Fruit fly (Drosophila melanogaster) whole organism, embryonic: Measurements from ENCODE around the gene CG42489.

Experiments used
- Abd-B ChIP-seq: fragments of 200-800 bp; sonication (Bioruptor generic); optimal IDR thresholded peaks from 2 replicates; lab custom pipeline; 2018; ENCODE audit warnings: missing biosample characterization, mild to moderate bottlenecking, missing genetic modification characterization, moderate library complexity
- Atf3 ChIP-seq: fragments of 200-800 bp; sonication (Bioruptor generic); optimal IDR thresholded peaks from 3 replicates; lab custom pipeline; 2016; ENCODE audit warnings: missing biosample characterization, missing genetic modification characterization
- BtbVII ChIP-seq: fragments of 200-800 bp; sonication (Bioruptor generic); optimal IDR thresholded peaks from 3 replicates; lab custom pipeline; 2017; ENCODE audit warnings: missing biosample characterization, mild to moderate bottlenecking, missing genetic modification characterization
- Bteb2 ChIP-seq: fragments of 200-800 bp; sonication (Bioruptor generic); optimal IDR thresholded peaks from 2 replicates; lab custom pipeline; 2016; ENCODE audit warnings: missing biosample characterization, missing genetic modification characterization
- C15 ChIP-seq: fragments of 200-800 bp; sonication (Bioruptor generic); IDR thresholded peaks from 3 replicates; pipeline ENCODE4 v1.3.6; 2022; ENCODE audit warnings: missing biosample characterization, missing genetic modification characterization
- CG10274 ChIP-seq: fragments of 200-800 bp; sonication (Bioruptor generic); optimal IDR thresholded peaks from 3 replicates; lab custom pipeline; 2017; ENCODE audit warnings: missing biosample characterization, mild to moderate bottlenecking, missing genetic modification characterization
- CG10979 ChIP-seq: fragments of 200-800 bp; sonication (Bioruptor generic); optimal IDR thresholded peaks from 2 replicates; lab custom pipeline; 2018; ENCODE audit warnings: missing biosample characterization, mild to moderate bottlenecking, missing genetic modification characterization, moderate library complexity
- CG11696 ChIP-seq: fragments of 200-800 bp; sonication (Bioruptor generic); IDR thresholded peaks from 2 replicates; pipeline ENCODE4 v1.3.6; 2022; ENCODE audit warnings: missing biosample characterization, missing genetic modification characterization
- CG12391 ChIP-seq: fragments of 200-800 bp; sonication (Bioruptor generic); optimal IDR thresholded peaks from 3 replicates; lab custom pipeline; 2018; ENCODE audit warnings: missing biosample characterization, mild to moderate bottlenecking, missing genetic modification characterization, moderate library complexity
- CG14965 ChIP-seq: fragments of 200-800 bp; sonication (Bioruptor generic); optimal IDR thresholded peaks from 2 replicates; lab custom pipeline; 2016; ENCODE audit warnings: missing biosample characterization, missing genetic modification characterization, borderline replicate concordance
- CG1529 ChIP-seq: fragments of 200-800 bp; sonication (Bioruptor generic); optimal IDR thresholded peaks from 3 replicates; lab custom pipeline; 2018; ENCODE audit warnings: missing biosample characterization, missing genetic modification characterization
- CG17568 ChIP-seq: fragments of 200-800 bp; sonication (Bioruptor generic); optimal IDR thresholded peaks from 2 replicates; lab custom pipeline; 2018; ENCODE audit warnings: missing biosample characterization, mild to moderate bottlenecking, missing genetic modification characterization, moderate library complexity
- CG17802 ChIP-seq: fragments of 200-800 bp; sonication (Bioruptor generic); optimal IDR thresholded peaks from 2 replicates; lab custom pipeline; 2018; ENCODE audit warnings: missing biosample characterization, mild to moderate bottlenecking, missing genetic modification characterization, moderate library complexity
- CG18476 ChIP-seq: fragments of 200-800 bp; sonication (Bioruptor generic); optimal IDR thresholded peaks from 2 replicates; lab custom pipeline; 2016; ENCODE audit warnings: missing biosample characterization, mild to moderate bottlenecking, missing genetic modification characterization
- CG30431 ChIP-seq: fragments of 200-800 bp; sonication (Bioruptor generic); optimal IDR thresholded peaks from 2 replicates; lab custom pipeline; 2017; ENCODE audit warnings: missing biosample characterization, missing genetic modification characterization
- CG34224 ChIP-seq: fragments of 200-800 bp; sonication (Bioruptor generic); IDR thresholded peaks from 3 replicates; pipeline ENCODE4 v1.3.6; 2022; ENCODE audit warnings: missing biosample characterization, missing genetic modification characterization; ENCODE audit not compliant: partially characterized antibody
- CG3726 ChIP-seq: fragments of 200-800 bp; sonication (Bioruptor generic); IDR thresholded peaks from 3 replicates; pipeline ENCODE4, ENCODE4 v1.3.6; 2022; ENCODE audit warnings: missing biosample characterization, missing genetic modification characterization
- CG4707 ChIP-seq: fragments of 200-800 bp; sonication (Bioruptor generic); optimal IDR thresholded peaks from 2 replicates; lab custom pipeline; 2018; ENCODE audit warnings: missing biosample characterization, mild to moderate bottlenecking, missing genetic modification characterization, moderate library complexity
- CG4730 ChIP-seq: fragments of 200-800 bp; sonication (Bioruptor generic); IDR thresholded peaks from 2 replicates; pipeline ENCODE4 v1.3.6; 2022; ENCODE audit warnings: missing biosample characterization, missing genetic modification characterization
- CG6813 ChIP-seq: fragments of 200-800 bp; sonication (Bioruptor generic); optimal IDR thresholded peaks from 2 replicates; lab custom pipeline; 2017; ENCODE audit warnings: missing biosample characterization, missing genetic modification characterization, mild to moderate bottlenecking, moderate library complexity, missing genetic modification reagents
- CG7271 ChIP-seq: fragments of 200-800 bp; sonication (Bioruptor generic); optimal IDR thresholded peaks from 2 replicates; lab custom pipeline; 2018; ENCODE audit warnings: missing biosample characterization, mild to moderate bottlenecking, missing genetic modification characterization, moderate library complexity
- CG8089 ChIP-seq: fragments of 200-800 bp; sonication (Bioruptor generic); optimal IDR thresholded peaks from 3 replicates; lab custom pipeline; 2016; ENCODE audit warnings: missing biosample characterization, missing genetic modification characterization
- CG9609 ChIP-seq: fragments of 200-800 bp; sonication (Bioruptor generic); optimal IDR thresholded peaks from 3 replicates; lab custom pipeline; 2016; ENCODE audit warnings: missing biosample characterization, missing genetic modification characterization
- CG9876 ChIP-seq: fragments of 200-800 bp; sonication (Bioruptor generic); optimal IDR thresholded peaks from 2 replicates; lab custom pipeline; 2016; ENCODE audit warnings: missing biosample characterization, missing genetic modification characterization
- Chrac-16 ChIP-seq: fragments of 200-800 bp; sonication (Bioruptor generic); optimal IDR thresholded peaks from 3 replicates; lab custom pipeline; 2016; ENCODE audit warnings: missing biosample characterization, missing genetic modification characterization
- Deaf1 ChIP-seq: fragments of 200-800 bp; optimal IDR thresholded peaks from 3 replicates; lab custom pipeline; 2019; ENCODE audit warnings: missing biosample characterization, mild to moderate bottlenecking, missing genetic modification characterization, moderate library complexity
- Fer1 ChIP-seq: fragments of 200-800 bp; sonication (Bioruptor generic); optimal IDR thresholded peaks from 2 replicates; lab custom pipeline; 2017; ENCODE audit warnings: missing biosample characterization, mild to moderate bottlenecking, missing genetic modification characterization
- H15 ChIP-seq: fragments of 200-800 bp; sonication (Bioruptor generic); IDR thresholded peaks from 3 replicates; pipeline ENCODE4 v1.3.6; 2022; ENCODE audit warnings: missing biosample characterization, missing genetic modification characterization
- HHEX ChIP-seq: fragments of 200-800 bp; sonication (Bioruptor generic); optimal IDR thresholded peaks from 3 replicates; lab custom pipeline; 2017; ENCODE audit warnings: missing biosample characterization, mild to moderate bottlenecking, missing genetic modification characterization, missing genetic modification reagents
- Max ChIP-seq: fragments of 200-800 bp; sonication (Bioruptor generic); optimal IDR thresholded peaks from 2 replicates; lab custom pipeline; 2016; ENCODE audit warnings: missing biosample characterization, mild to moderate bottlenecking, missing genetic modification characterization
- ara ChIP-seq: fragments of 200-800 bp; sonication (Bioruptor generic); IDR thresholded peaks from 2 replicates; pipeline ENCODE4 v1.3.6; 2022; ENCODE audit warnings: missing biosample characterization, missing genetic modification characterization
- dmrt99B ChIP-seq: fragments of 200-800 bp; sonication (Bioruptor generic); optimal IDR thresholded peaks from 2 replicates; lab custom pipeline; 2018; ENCODE audit warnings: missing biosample characterization, mild to moderate bottlenecking, missing genetic modification characterization, moderate library complexity
- dysf ChIP-seq: fragments of 200-800 bp; sonication (Bioruptor generic); IDR thresholded peaks from 3 replicates; pipeline ENCODE4 v1.3.6; 2022; ENCODE audit warnings: missing biosample characterization, missing genetic modification characterization
- en ChIP-seq: fragments of 200-800 bp; sonication (Bioruptor generic); optimal IDR thresholded peaks from 2 replicates; lab custom pipeline; 2016; ENCODE audit warnings: missing biosample characterization, missing genetic modification characterization
- gem ChIP-seq: fragments of 200-800 bp; sonication (Bioruptor generic); optimal IDR thresholded peaks from 2 replicates; lab custom pipeline; 2019; ENCODE audit warnings: missing biosample characterization, mild to moderate bottlenecking, missing genetic modification characterization, moderate library complexity
- gsb-n ChIP-seq: fragments of 200-800 bp; sonication (Bioruptor generic); optimal IDR thresholded peaks from 3 replicates; lab custom pipeline; 2018; ENCODE audit warnings: missing biosample characterization, mild to moderate bottlenecking, missing genetic modification characterization
- gt ChIP-seq: fragments of 200-800 bp; sonication (Bioruptor generic); IDR thresholded peaks from 2 replicates; pipeline ENCODE4 v1.3.6; 2022; ENCODE audit warnings: missing biosample characterization, missing genetic modification characterization
- insv ChIP-seq, 2 experiments: fragments of 200-800 bp; sonication (Bioruptor generic); optimal IDR thresholded peaks; 3 replicates each; lab custom pipeline; 2016 to 2018; ENCODE audit warnings: missing biosample characterization in 2 of 2, missing genetic modification characterization in 2 of 2
- kay ChIP-seq: fragments of 200-800 bp; sonication (Bioruptor generic); optimal IDR thresholded peaks from 2 replicates; lab custom pipeline; 2016; ENCODE audit warnings: missing biosample characterization, missing genetic modification characterization
- knrl ChIP-seq: fragments of 200-800 bp; sonication (Bioruptor generic); IDR thresholded peaks from 3 replicates; pipeline ENCODE4 v1.3.6; 2022; ENCODE audit warnings: missing biosample characterization, missing genetic modification characterization; ENCODE audit not compliant: partially characterized antibody
- mirr ChIP-seq: fragments of 200-800 bp; sonication (Bioruptor generic); optimal IDR thresholded peaks from 3 replicates; lab custom pipeline; 2018; ENCODE audit warnings: missing biosample characterization, mild to moderate bottlenecking, missing genetic modification characterization
- mld ChIP-seq: fragments of 200-800 bp; sonication (Bioruptor generic); IDR thresholded peaks from 3 replicates; pipeline ENCODE4 v1.3.6; 2022; ENCODE audit warnings: missing biosample characterization, missing genetic modification characterization; ENCODE audit not compliant: partially characterized antibody
- pros ChIP-seq: fragments of 200-800 bp; sonication (Bioruptor generic); optimal IDR thresholded peaks from 3 replicates; lab custom pipeline; 2019; ENCODE audit warnings: missing biosample characterization, mild to moderate bottlenecking, missing genetic modification characterization, moderate library complexity
- sd ChIP-seq: fragments of 200-800 bp; sonication (Bioruptor generic); optimal IDR thresholded peaks from 3 replicates; lab custom pipeline; 2018; ENCODE audit warnings: missing biosample characterization, mild to moderate bottlenecking, missing genetic modification characterization, moderate library complexity
- sim ChIP-seq: fragments of 200-800 bp; sonication (Bioruptor generic); IDR thresholded peaks from 2 replicates; pipeline ENCODE4 v1.3.6; 2022; ENCODE audit warnings: missing biosample characterization, missing genetic modification characterization
- sisA ChIP-seq: fragments of 200-800 bp; sonication (Bioruptor generic); IDR thresholded peaks from 2 replicates; pipeline ENCODE4 v1.3.6; 2022; ENCODE audit warnings: missing biosample characterization, missing genetic modification characterization
- sob ChIP-seq: fragments of 200-800 bp; sonication (Bioruptor generic); IDR thresholded peaks from 2 replicates; pipeline ENCODE4 v1.3.6; 2022; ENCODE audit warnings: missing biosample characterization, missing genetic modification characterization
- tio ChIP-seq: fragments of 200-800 bp; sonication (Bioruptor generic); optimal IDR thresholded peaks from 2 replicates; lab custom pipeline; 2017; ENCODE audit warnings: missing biosample characterization, missing genetic modification characterization, inconsistent platforms
- tll ChIP-seq, 2 experiments: fragments of 200-800 bp in 1 of 2; fragments of >200 bp in 1 of 2; sonication (Bioruptor generic) in 1 of 2; optimal IDR thresholded peaks; 2 replicates each; lab custom pipeline; 2017 to 2019; ENCODE audit warnings: missing biosample characterization in 2 of 2, missing genetic modification characterization in 2 of 2, mild to moderate bottlenecking in 1 of 2, moderate library complexity in 1 of 2
- usp ChIP-seq: fragments of >200 bp; optimal IDR thresholded peaks from 2 replicates; lab custom pipeline; 2017; ENCODE audit warnings: missing biosample characterization, missing genetic modification characterization

The CG42489 gene

DNA sequence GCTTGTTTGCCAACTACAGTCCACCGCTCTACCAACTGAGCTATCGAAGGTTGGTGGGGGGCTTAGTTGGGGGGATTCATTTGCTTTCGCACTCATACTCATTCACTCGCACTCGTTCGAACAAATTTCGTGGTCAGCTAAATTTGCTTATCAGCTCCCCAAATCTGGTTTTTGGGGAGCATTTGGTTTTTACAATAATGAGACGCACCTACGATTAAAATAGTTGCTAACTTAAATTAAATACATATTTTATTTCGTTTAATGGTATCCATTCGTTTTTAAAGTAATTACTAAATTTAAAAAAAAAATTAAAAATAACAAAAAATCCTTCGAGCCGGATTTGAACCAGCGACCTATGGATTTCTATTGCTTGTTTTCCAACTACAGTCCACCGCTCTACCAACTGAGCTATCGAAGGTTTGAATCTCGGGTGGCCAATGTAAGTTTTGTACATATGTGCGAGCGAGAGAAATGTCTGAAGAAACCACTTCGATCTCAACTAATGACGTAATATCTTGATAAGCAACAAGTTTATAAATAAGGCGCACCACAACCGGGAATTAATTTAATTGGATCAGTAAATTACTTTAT lies 12.1 kb downstream of the CG42489 start (continued):
- TF ChIP-seq sd (tag; lab: Kevin White, UChicago) (no peak), CG1529 (GFP tag; lab: Kevin White, UChicago) (no peak), gem (tag; lab: Kevin White, UChicago) (peak; percentile 6), CG4707 (no peak), Bteb2 (GFP tag; lab: Kevin White, UChicago) (no peak), CG10274 (no peak), CG34224 (GFP tag; lab: Robert Waterston, UW) (peak; percentile 63; the same call in 2 of the 3 replicates), sob (no peak), kay (GFP tag; lab: Kevin White, UChicago) (no peak), CG8089 (GFP tag; lab: Kevin White, UChicago) (no peak), ara (GFP tag; lab: Robert Waterston, UW) (no peak), CG18476 (GFP tag; lab: Kevin White, UChicago) (no peak), CG6813 (GFP tag; lab: Kevin White, UChicago) (no peak), usp (GFP tag; lab: Kevin White, UChicago) (no peak), mld (no peak), CG7271 (tag; lab: Kevin White, UChicago) (no peak), knrl (GFP tag; lab: Robert Waterston, UW) (peak; percentile 49; the same call in 2 of the 3 replicates), sim (GFP tag; lab: Robert Waterston, UW) (no peak), sisA (no peak), Abd-B (GFP tag; lab: Kevin White, UChicago) (no peak), CG3726 (GFP tag; lab: Robert Waterston, UW) (no peak), CG4730 (no peak), gsb-n (no peak), HHEX (GFP tag; lab: Kevin White, UChicago) (no peak), gt (GFP tag; lab: Robert Waterston, UW) (no peak), Deaf1 (tag; lab: Kevin White, UChicago) (no peak), insv (GFP tag; optimal IDR thresholded peaks at IDR 0.05; lab: Kevin White, UChicago) (no peak), CG9609 (GFP tag; lab: Kevin White, UChicago) (no peak), CG12391 (no peak), dysf (no peak), CG17802 (tag; lab: Kevin White, UChicago) (no peak), Chrac-16 (no peak), CG17568 (GFP tag; lab: Kevin White, UChicago) (no peak), C15 (GFP tag; lab: Robert Waterston, UW) (no peak), H15 (no peak), tll (GFP tag; optimal IDR thresholded peaks at IDR 0.05; lab: Kevin White, UChicago) (no peak), CG11696 (GFP tag; lab: Robert Waterston, UW) (no peak), Fer1 (GFP tag; lab: Kevin White, UChicago) (no peak), Atf3 (no peak), tio (GFP tag; lab: Kevin White, UChicago) (no peak), CG9876 (GFP tag; lab: Kevin White, UChicago) (no peak), dmrt99B (tag; lab: Kevin White, UChicago) (no peak), Max (GFP tag; lab: Kevin White, UChicago) (no peak), CG14965 (GFP tag; lab: Kevin White, UChicago) (no peak), BtbVII (GFP tag; lab: Kevin White, UChicago) (peak; percentile 36), CG30431 (GFP tag; lab: Kevin White, UChicago) (no peak), mirr (GFP tag; lab: Kevin White, UChicago) (no peak), CG10979 (no peak), pros (GFP tag; lab: Kevin White, UChicago) (no peak), en (GFP tag; lab: Kevin White, UChicago) (no peak)
